Worm (Caenorhabditis elegans): ENCODE results near the gene C16A3.5.

DNA sequence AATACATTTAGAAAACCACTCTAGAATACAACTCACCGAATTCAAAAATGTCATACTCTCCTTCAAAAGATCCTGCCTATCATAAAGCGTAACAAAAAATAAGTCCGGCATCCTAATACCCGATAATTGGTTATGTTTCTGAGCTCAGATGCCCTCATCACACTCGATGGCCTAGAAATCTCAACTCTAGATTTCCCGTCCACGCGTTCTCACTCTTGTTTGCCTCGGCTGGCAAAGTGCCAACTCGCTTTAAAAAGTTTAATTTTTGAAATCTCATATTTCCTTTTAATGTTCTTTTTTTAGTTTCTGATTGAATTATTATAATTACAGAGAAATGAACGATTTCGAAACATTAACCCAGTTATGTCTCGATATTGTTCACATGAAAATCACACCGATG, 12.9 kb upstream of the C16A3.5 start, which contains the start of the genes C56G2.15 and thoc-2:
- TF ChIP-seq tbx-2 (tag; optimal IDR thresholded peaks at IDR 0.05): no peak
- peak; percentile 30 for TF ChIP-seq pha-4 (tag; optimal IDR thresholded peaks at IDR 0.05)
- TF ChIP-seq lin-15B (tag; optimal IDR thresholded peaks at IDR 0.05): no peak
- TF ChIP-seq ceh-9 (tag; optimal IDR thresholded peaks at IDR 0.05): no peak

All from whole organism, L3 larva.